Worm (Caenorhabditis elegans): ENCODE measurements around the gene ugt-43.

ugt-43 gene

DNA sequence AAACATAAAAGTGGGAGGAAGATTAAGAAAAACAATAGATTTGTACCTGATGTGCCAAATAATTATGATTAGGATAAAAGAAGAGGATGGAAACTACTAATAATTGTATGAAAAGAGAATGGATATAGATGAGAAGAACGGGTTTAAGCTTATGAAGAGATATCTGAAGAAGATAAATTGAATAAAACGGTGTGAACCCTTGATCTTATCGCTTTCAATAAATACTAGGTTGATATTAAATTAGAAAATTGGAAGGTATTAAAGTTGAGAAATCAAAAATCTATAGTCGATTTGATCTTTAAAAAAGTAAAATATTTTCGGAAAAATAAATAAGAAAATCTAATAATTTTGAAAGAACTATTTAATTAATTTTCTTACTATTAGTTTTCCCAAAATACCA, 14.6 kb upstream of the ugt-43 start, which contains the start of gene F13B12.4 (continued):
- TF ChIP-seq pha-4 (tag; optimal IDR thresholded peaks at IDR 0.05) (no peak), F57A8.1 (GFP tag; optimal IDR thresholded peaks at IDR 0.05) (no peak), lin-26 (GFP tag; IDR thresholded peaks at IDR 0.05) (no peak), ceh-79 (tag; optimal IDR thresholded peaks at IDR 0.05) (no peak)

DNA sequence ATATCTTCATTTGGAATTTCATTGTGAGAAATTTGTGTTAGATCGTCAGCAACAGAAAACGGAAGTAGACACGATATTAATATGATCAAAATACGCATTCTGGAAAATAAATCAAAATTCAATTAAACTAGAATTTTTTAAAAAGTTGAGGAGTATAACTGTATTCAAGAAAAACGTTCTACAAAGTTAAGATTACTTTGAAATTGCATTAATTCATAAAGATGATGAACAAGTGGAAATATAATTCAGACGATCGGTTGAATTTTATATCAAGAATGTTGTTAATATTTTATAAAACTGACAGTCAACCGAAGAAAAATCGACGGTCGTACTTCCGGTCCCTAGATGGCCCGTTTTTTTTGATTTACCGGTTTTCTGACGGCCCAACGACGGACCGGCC, 11.4 kb upstream of the ugt-43 start, which contains the start of gene F01D4.8:
F01D4.8 (minus strand) TSS at position 101 of the 400 bp plus-strand sequence.
- TF ChIP-seq pha-4 (tag; optimal IDR thresholded peaks at IDR 0.05) (no peak), snpc-1.3 (tag; optimal IDR thresholded peaks at IDR 0.05; ENCODE audit: insufficient read depth) (no peak)

DNA sequence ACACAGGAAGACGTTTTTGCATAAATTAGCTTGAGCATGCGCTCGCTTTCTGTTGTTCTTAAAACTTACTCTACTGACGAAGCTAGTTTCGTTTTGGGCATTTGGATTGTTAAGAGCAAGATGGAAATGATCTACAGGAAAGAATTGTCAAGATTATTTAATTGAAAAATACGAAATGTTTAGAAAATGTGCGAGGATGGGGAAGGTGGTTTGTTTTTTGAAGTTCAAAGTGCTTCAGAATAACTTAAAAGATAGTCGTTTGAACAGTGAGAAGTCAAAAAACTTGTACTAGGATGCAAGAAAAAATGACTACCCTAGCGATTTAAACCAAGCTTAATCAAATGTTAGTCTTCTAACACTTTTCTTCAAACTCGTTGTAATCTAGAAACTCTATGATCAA, 7.3 kb upstream of the ugt-43 start, which contains the start of gene srb-17:
srb-17 (minus strand) TSS at position 101 of the 400 bp plus-strand sequence.
- TF ChIP-seq snpc-1.3 (tag; optimal IDR thresholded peaks at IDR 0.05; ENCODE audit: insufficient read depth) (no peak), ets-4 (GFP tag; optimal IDR thresholded peaks at IDR 0.05) (no peak), pbrm-1 (GFP tag; IDR thresholded peaks at IDR 0.05) (no peak), lag-1 (GFP tag; IDR thresholded peaks at IDR 0.05) (no peak), nfya-2 (GFP tag; IDR thresholded peaks at IDR 0.05) (no peak), ztf-26 (tag; optimal IDR thresholded peaks at IDR 0.05) (no peak), F39B2.1 (GFP tag; IDR thresholded peaks at IDR 0.05) (no peak), snpc-1.1 (tag; optimal IDR thresholded peaks at IDR 0.05; ENCODE audit: insufficient read depth) (no peak), Y56A3A.18 (GFP tag; IDR thresholded peaks at IDR 0.05) (no peak), ceh-100 (GFP tag; IDR thresholded peaks at IDR 0.05) (no peak), rpc-1 (optimal IDR thresholded peaks at IDR 0.05) (no peak), rpc-1 (tag; optimal IDR thresholded peaks at IDR 0.05) (no peak), F10E7.11 (tag; optimal IDR thresholded peaks at IDR 0.05) (no peak), lin-54 (GFP tag; optimal IDR thresholded peaks at IDR 0.05) (no peak), ceh-58 (GFP tag; IDR thresholded peaks at IDR 0.05) (no peak)

DNA sequence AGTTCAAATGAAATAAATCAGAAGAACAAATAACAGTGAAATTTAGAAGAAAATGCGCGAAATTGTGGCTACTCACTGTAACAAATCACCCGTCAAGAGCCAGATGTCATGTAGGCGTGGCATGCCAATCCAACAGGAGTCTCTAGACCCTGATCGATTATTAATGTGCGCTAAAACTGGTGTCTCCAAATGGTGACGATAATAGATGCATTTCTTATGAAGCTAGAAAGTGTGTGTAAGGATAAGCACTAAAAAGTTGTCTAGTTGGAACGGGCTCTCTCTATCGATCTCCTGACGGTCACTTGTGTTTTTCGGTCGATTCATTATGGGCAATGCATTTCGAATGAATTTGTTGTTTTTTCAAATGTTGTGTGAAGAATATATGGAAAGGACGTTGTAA, 2.6 kb upstream of the ugt-43 start, which contains the start of gene mec-3:
mec-3 (minus strand) TSS at position 101 of the 400 bp plus-strand sequence.
- TF ChIP-seq ceh-100 (GFP tag; IDR thresholded peaks at IDR 0.05) (no peak), madf-3 (GFP tag; IDR thresholded peaks at IDR 0.05) (no peak), ZK185.1 (tag; optimal IDR thresholded peaks at IDR 0.05; ENCODE audit: poor library complexity, severe bottlenecking) (no peak), tlf-1 (GFP tag; optimal IDR thresholded peaks at IDR 0.05) (no peak), Y53G8AR.9 (GFP tag; conservative IDR thresholded peaks at IDR 0.05) (no peak), die-1 (tag; optimal IDR thresholded peaks at IDR 0.05) (no peak), hlh-26 (GFP tag; conservative IDR thresholded peaks at IDR 0.05) (no peak)

DNA sequence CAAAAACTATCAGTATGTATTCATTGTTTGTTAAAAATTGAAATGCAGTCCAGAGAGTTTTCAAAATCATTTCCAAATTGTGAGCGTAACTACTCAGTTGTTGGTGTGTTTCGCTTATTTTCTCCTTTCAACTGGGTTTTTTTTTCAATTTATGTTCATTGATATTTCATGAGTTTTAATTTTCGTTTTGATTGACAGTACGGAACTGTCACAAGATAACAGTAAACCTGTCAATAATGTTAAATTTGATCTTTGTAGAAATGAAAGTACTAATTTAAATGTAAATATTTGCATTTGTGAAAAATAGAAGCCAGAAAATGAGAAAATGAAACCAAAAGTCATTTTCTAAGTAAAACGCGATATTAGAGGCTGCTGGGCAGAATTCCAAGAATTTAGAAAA, 1.8 kb upstream of the ugt-43 start:
- no peak for TF ChIP-seq ets-4 (GFP tag; optimal IDR thresholded peaks at IDR 0.05)
- TF ChIP-seq unc-62 (GFP tag; optimal IDR thresholded peaks at IDR 0.05): peak; percentile 78

DNA sequence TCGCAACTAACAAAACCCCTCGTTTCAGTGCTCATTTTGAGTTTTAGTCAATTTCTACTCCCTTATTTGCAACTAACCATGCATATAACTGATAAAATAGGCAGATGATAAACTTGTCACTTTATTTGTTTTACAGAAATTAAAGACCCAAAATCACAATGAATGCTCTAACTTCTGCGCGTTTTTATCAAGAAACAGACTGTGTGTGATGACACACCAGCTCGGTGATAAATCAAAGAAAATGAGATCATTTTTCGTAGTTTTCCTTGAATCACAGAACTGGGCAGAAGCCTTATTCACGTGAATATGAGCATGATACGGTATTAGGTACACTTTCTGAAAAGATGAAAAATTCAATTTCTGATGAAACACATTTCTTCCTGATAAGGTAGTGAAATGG, 1.3 kb upstream of the ugt-43 start:
- TF ChIP-seq sea-2 (GFP tag; IDR thresholded peaks at IDR 0.05) (no peak), F55B11.4 (tag; optimal IDR thresholded peaks at IDR 0.05; ENCODE audit: borderline replicate concordance, insufficient read depth) (no peak), tlf-1 (GFP tag; optimal IDR thresholded peaks at IDR 0.05) (peak; percentile 19), atf-7 (tag; optimal IDR thresholded peaks at IDR 0.05) (peak; percentile 92), egl-44 (GFP tag; IDR thresholded peaks at IDR 0.05) (0 out of 2 replicates have a peak, but pooled peaks have one; percentile 14), nfyb-1 (GFP tag; IDR thresholded peaks at IDR 0.05) (0 out of 2 replicates have a peak, but pooled peaks have one; percentile 10), let-526 (GFP tag; IDR thresholded peaks at IDR 0.05) (no peak), F57C9.4 (tag; optimal IDR thresholded peaks at IDR 0.05) (no peak), F52B5.7 (tag; optimal IDR thresholded peaks at IDR 0.05) (no peak), ztf-22 (GFP tag; optimal IDR thresholded peaks at IDR 0.05) (peak; percentile 10), B0035.1 (tag; optimal IDR thresholded peaks at IDR 0.05) (no peak), nhr-80 (tag; optimal IDR thresholded peaks at IDR 0.05) (peak; percentile 88), ztf-28 (GFP tag; IDR thresholded peaks at IDR 0.05) (no peak), xnd-1 (tag; optimal IDR thresholded peaks at IDR 0.05) (no peak), ceh-58 (GFP tag; IDR thresholded peaks at IDR 0.05) (no peak), chd-7 (tag; optimal IDR thresholded peaks at IDR 0.05) (peak; percentile 4), egl-18 (GFP tag; IDR thresholded peaks at IDR 0.05) (no peak)

Measured in whole organism, young adult.